Fruit fly (Drosophila melanogaster) whole organism, prepupa: ENCODE data around the gene CG6769.

Experiments
- Blimp-1 ChIP-seq: fragments of 200-800 bp; sonication (Bioruptor generic); optimal IDR thresholded peaks from 3 replicates; lab custom pipeline; 2017; ENCODE audit warnings: missing biosample characterization, missing genetic modification characterization, mild to moderate bottlenecking, moderate library complexity, missing genetic modification reagents
- CG10631 ChIP-seq: fragments of 200-800 bp; sonication (Bioruptor generic); optimal IDR thresholded peaks from 2 replicates; lab custom pipeline; 2016; ENCODE audit warnings: missing biosample characterization, missing genetic modification characterization
- CG10669 ChIP-seq: fragments of 200-800 bp; sonication (Bioruptor generic); optimal IDR thresholded peaks from 3 replicates; lab custom pipeline; 2018; ENCODE audit warnings: missing biosample characterization, mild to moderate bottlenecking, missing genetic modification characterization, moderate library complexity
- CG11294 ChIP-seq: fragments of 200-800 bp; sonication (Bioruptor generic); IDR thresholded peaks from 2 replicates; pipeline ENCODE4 v1.3.6; 2022; ENCODE audit warnings: missing biosample characterization, missing genetic modification characterization
- CG11762 ChIP-seq: fragments of 200-800 bp; sonication (Bioruptor generic); optimal IDR thresholded peaks from 3 replicates; lab custom pipeline; 2016; ENCODE audit warnings: missing biosample characterization, missing genetic modification characterization; ENCODE audit not compliant: insufficient read depth
- CG11902 ChIP-seq: fragments of 200-800 bp; sonication (Bioruptor generic); optimal IDR thresholded peaks from 3 replicates; lab custom pipeline; 2016; ENCODE audit warnings: missing biosample characterization, missing genetic modification characterization
- CG15336 ChIP-seq: fragments of 200-800 bp; sonication (Bioruptor generic); IDR thresholded peaks from 2 replicates; pipeline ENCODE4 v1.3.6; 2022; ENCODE audit warnings: missing biosample characterization, missing genetic modification characterization
- CG16779 ChIP-seq: fragments of 200-800 bp; sonication (Bioruptor generic); optimal IDR thresholded peaks from 3 replicates; lab custom pipeline; 2017; ENCODE audit warnings: missing biosample characterization, mild to moderate bottlenecking, missing genetic modification characterization
- CG3032 ChIP-seq: fragments of 200-800 bp; optimal IDR thresholded peaks from 2 replicates; lab custom pipeline; 2019; ENCODE audit warnings: missing biosample characterization, mild to moderate bottlenecking, missing genetic modification characterization, moderate library complexity
- CG31627 ChIP-seq: fragments of 200-800 bp; sonication (Bioruptor generic); optimal IDR thresholded peaks from 3 replicates; lab custom pipeline; 2016; ENCODE audit warnings: missing biosample characterization, missing genetic modification characterization
- CG32006 ChIP-seq: fragments of 200-800 bp; sonication (Bioruptor generic); optimal IDR thresholded peaks from 3 replicates; lab custom pipeline; 2017; ENCODE audit warnings: missing biosample characterization, mild to moderate bottlenecking, missing genetic modification characterization
- CG34406 ChIP-seq: fragments of 200-800 bp; sonication (Bioruptor generic); optimal IDR thresholded peaks from 3 replicates; lab custom pipeline; 2016; ENCODE audit warnings: missing biosample characterization, missing genetic modification characterization
- CG3919 ChIP-seq: fragments of 200-800 bp; sonication (Bioruptor generic); optimal IDR thresholded peaks from 3 replicates; lab custom pipeline; 2016; ENCODE audit warnings: missing biosample characterization, missing genetic modification characterization
- CG6163 ChIP-seq: fragments of 200-800 bp; sonication (Bioruptor generic); IDR thresholded peaks from 3 replicates; pipeline ENCODE4 v1.3.6; 2022; ENCODE audit warnings: missing biosample characterization, missing genetic modification characterization
- CG6276 ChIP-seq: fragments of 200-800 bp; sonication (Bioruptor generic); optimal IDR thresholded peaks from 2 replicates; lab custom pipeline; 2017; ENCODE audit warnings: missing biosample characterization, mild to moderate bottlenecking, missing genetic modification characterization
- CG6792 ChIP-seq: fragments of 200-800 bp; sonication (Bioruptor generic); optimal IDR thresholded peaks from 3 replicates; lab custom pipeline; 2016; ENCODE audit warnings: missing biosample characterization, missing genetic modification characterization
- CG6808 ChIP-seq: fragments of 200-800 bp; sonication (Bioruptor generic); optimal IDR thresholded peaks from 3 replicates; lab custom pipeline; 2017; ENCODE audit warnings: missing biosample characterization, missing genetic modification characterization, mild to moderate bottlenecking, moderate library complexity, missing genetic modification reagents
- CG7368 ChIP-seq: fragments of 200-800 bp; sonication (Bioruptor generic); optimal IDR thresholded peaks from 3 replicates; lab custom pipeline; 2016; ENCODE audit warnings: missing biosample characterization, missing genetic modification characterization
- CG8119 ChIP-seq: fragments of 200-800 bp; sonication (Bioruptor generic); IDR thresholded peaks from 3 replicates; pipeline ENCODE4 v1.3.6; 2022; ENCODE audit warnings: missing biosample characterization, missing genetic modification characterization
- CG8319 ChIP-seq: fragments of 200-800 bp; sonication (Bioruptor generic); optimal IDR thresholded peaks from 3 replicates; lab custom pipeline; 2016; ENCODE audit warnings: missing biosample characterization, missing genetic modification characterization
- CG8632 ChIP-seq: fragments of 200-800 bp; sonication (Bioruptor generic); optimal IDR thresholded peaks from 3 replicates; lab custom pipeline; 2016; ENCODE audit warnings: missing biosample characterization, missing genetic modification characterization
- CG9139 ChIP-seq: fragments of 200-800 bp; sonication (Bioruptor generic); optimal IDR thresholded peaks from 3 replicates; lab custom pipeline; 2017; ENCODE audit warnings: missing biosample characterization, mild to moderate bottlenecking, missing genetic modification characterization
- Eip75B ChIP-seq: fragments of 200-800 bp; sonication (Bioruptor generic); optimal IDR thresholded peaks from 3 replicates; lab custom pipeline; 2016; ENCODE audit warnings: missing biosample characterization, missing genetic modification characterization
- Eip78C ChIP-seq: fragments of 200-800 bp; sonication (Bioruptor generic); peaks from one replicate; lab custom pipeline; 2016; ENCODE audit warnings: missing biosample characterization, missing genetic modification characterization
- Eip93F ChIP-seq: fragments of 200-800 bp; sonication (Bioruptor generic); optimal IDR thresholded peaks from 2 replicates; lab custom pipeline; 2016; ENCODE audit warnings: missing biosample characterization, mild to moderate bottlenecking, missing genetic modification characterization
- Gug ChIP-seq: fragments of 200-800 bp; sonication (Bioruptor generic); IDR thresholded peaks from 2 replicates; pipeline ENCODE4 v1.3.6; 2022; ENCODE audit warnings: missing biosample characterization, missing genetic modification characterization
- Hr38 ChIP-seq: sonication (Bioruptor generic); optimal IDR thresholded peaks from 2 replicates; lab custom pipeline; 2016; ENCODE audit warnings: missing biosample characterization, missing genetic modification characterization
- Hr39 ChIP-seq: fragments of 200-800 bp; sonication (Bioruptor generic); optimal IDR thresholded peaks from 2 replicates; lab custom pipeline; 2016; ENCODE audit warnings: missing biosample characterization, missing genetic modification characterization
- Hr4 ChIP-seq: fragments of 200-800 bp; sonication (Bioruptor generic); optimal IDR thresholded peaks from 3 replicates; lab custom pipeline; 2016; ENCODE audit warnings: missing biosample characterization, missing genetic modification characterization
- Lpt ChIP-seq: fragments of 200-800 bp; sonication (Bioruptor generic); optimal IDR thresholded peaks from 3 replicates; lab custom pipeline; 2016; ENCODE audit warnings: missing biosample characterization, missing genetic modification characterization
- Met ChIP-seq: fragments of 200-800 bp; sonication (Bioruptor generic); optimal IDR thresholded peaks from 3 replicates; lab custom pipeline; 2016; ENCODE audit warnings: missing biosample characterization, missing genetic modification characterization
- OdsH ChIP-seq: fragments of 200-800 bp; sonication (Bioruptor generic); optimal IDR thresholded peaks from 3 replicates; lab custom pipeline; 2016; ENCODE audit warnings: missing biosample characterization, missing genetic modification characterization
- Smox ChIP-seq: fragments of 200-800 bp; sonication (Bioruptor generic); optimal IDR thresholded peaks from 3 replicates; lab custom pipeline; 2016; ENCODE audit warnings: missing biosample characterization, missing genetic modification characterization
- Sox102F ChIP-seq: fragments of 200-800 bp; sonication (Bioruptor generic); optimal IDR thresholded peaks from 2 replicates; lab custom pipeline; 2016; ENCODE audit warnings: missing biosample characterization, mild to moderate bottlenecking, missing genetic modification characterization
- Sox14 ChIP-seq: fragments of 200-800 bp; sonication (Bioruptor generic); optimal IDR thresholded peaks from 3 replicates; lab custom pipeline; 2016; ENCODE audit warnings: missing biosample characterization, missing genetic modification characterization
- Sox15 ChIP-seq: fragments of 200-800 bp; sonication (Bioruptor generic); optimal IDR thresholded peaks from 3 replicates; lab custom pipeline; 2016; ENCODE audit warnings: missing biosample characterization, missing genetic modification characterization
- acj6 ChIP-seq: fragments of 200-800 bp; sonication (Bioruptor generic); optimal IDR thresholded peaks from 3 replicates; lab custom pipeline; 2016; ENCODE audit warnings: missing biosample characterization, missing genetic modification characterization
- dac ChIP-seq: fragments of 200-800 bp; sonication (Bioruptor generic); optimal IDR thresholded peaks from 2 replicates; lab custom pipeline; 2017; ENCODE audit warnings: missing biosample characterization, mild to moderate bottlenecking, missing genetic modification characterization
- dsx ChIP-seq: fragments of 200-800 bp; optimal IDR thresholded peaks from 3 replicates; lab custom pipeline; 2019; ENCODE audit warnings: missing biosample characterization, mild to moderate bottlenecking, missing genetic modification characterization, moderate library complexity; ENCODE audit not compliant: poor library complexity, severe bottlenecking
- eg ChIP-seq: fragments of 200-800 bp; sonication (Bioruptor generic); IDR thresholded peaks from 3 replicates; pipeline ENCODE4 v1.3.6; 2022; ENCODE audit warnings: missing biosample characterization, missing genetic modification characterization
- esn ChIP-seq: fragments of 200-800 bp; sonication (Bioruptor generic); optimal IDR thresholded peaks from 2 replicates; lab custom pipeline; 2016; ENCODE audit warnings: missing biosample characterization, mild to moderate bottlenecking, missing genetic modification characterization, moderate library complexity
- fd59A ChIP-seq: fragments of 200-800 bp; sonication (Bioruptor generic); optimal IDR thresholded peaks from 2 replicates; lab custom pipeline; 2017; ENCODE audit warnings: missing biosample characterization, mild to moderate bottlenecking, missing genetic modification characterization, missing genetic modification reagents
- fd85E ChIP-seq: fragments of 200-800 bp; sonication (Bioruptor generic); optimal IDR thresholded peaks from 3 replicates; lab custom pipeline; 2016; ENCODE audit warnings: missing biosample characterization, missing genetic modification characterization
- fkh ChIP-seq: fragments of 200-800 bp; sonication (Bioruptor generic); optimal IDR thresholded peaks from 3 replicates; lab custom pipeline; 2017; ENCODE audit warnings: missing biosample characterization, mild to moderate bottlenecking, missing genetic modification characterization, moderate library complexity
- net ChIP-seq: fragments of 200-800 bp; sonication (Bioruptor generic); optimal IDR thresholded peaks from 3 replicates; lab custom pipeline; 2016; ENCODE audit warnings: missing biosample characterization, missing genetic modification characterization
- pdm3 ChIP-seq: fragments of 200-800 bp; sonication (Bioruptor generic); optimal IDR thresholded peaks from 3 replicates; lab custom pipeline; 2016; ENCODE audit warnings: missing biosample characterization, missing genetic modification characterization
- svp ChIP-seq: fragments of 200-800 bp; sonication (Bioruptor generic); peaks from one replicate; lab custom pipeline; 2016; ENCODE audit warnings: missing biosample characterization, missing genetic modification characterization

The CG6769 gene

dm6 chrX:17875014-17875589 is 14.3 kb downstream of the CG6769 start (continued):
- no peak for TF ChIP-seq Hr38 (GFP tag; lab: Kevin White, UChicago)
- no peak for TF ChIP-seq Blimp-1 (GFP tag; lab: Kevin White, UChicago)
- peak; percentile 44 for TF ChIP-seq CG6808 (GFP tag; lab: Kevin White, UChicago)
- peak; percentile 62 for TF ChIP-seq Hr4 (GFP tag; lab: Kevin White, UChicago)
- TF ChIP-seq dsx (GFP tag; lab: Kevin White, UChicago), result peak; percentile 47
- peak; percentile 58 for TF ChIP-seq CG3919 (GFP tag; lab: Kevin White, UChicago)
- peak; percentile 17 for TF ChIP-seq CG9139
- peak; percentile 55 for TF ChIP-seq Sox102F (GFP tag; lab: Kevin White, UChicago)
- TF ChIP-seq CG34406 (GFP tag; lab: Kevin White, UChicago), result peak; percentile 4
- TF ChIP-seq net, result peak; percentile 28
- no peak for TF ChIP-seq fd85E (GFP tag; lab: Kevin White, UChicago)
- peak; percentile 66 for TF ChIP-seq Hr39 (GFP tag; lab: Kevin White, UChicago)
- TF ChIP-seq acj6 (GFP tag; lab: Kevin White, UChicago), result peak; percentile 27
- TF ChIP-seq OdsH (GFP tag; lab: Kevin White, UChicago), result peak; percentile 43
- TF ChIP-seq CG6792 (GFP tag; lab: Kevin White, UChicago), result peak; percentile 46
- no peak for TF ChIP-seq dac
- TF ChIP-seq CG10631 (GFP tag; lab: Kevin White, UChicago), result peak; percentile 31
- TF ChIP-seq fd59A (GFP tag; lab: Kevin White, UChicago), result no peak
- no peak for TF ChIP-seq CG10669 (GFP tag; lab: Kevin White, UChicago)
- TF ChIP-seq CG16779 (tag; lab: Kevin White, UChicago), result peak; percentile 20
- TF ChIP-seq svp (GFP tag; lab: Kevin White, UChicago), result peak; percentile 86
- TF ChIP-seq Smox (GFP tag; lab: Kevin White, UChicago), result peak; percentile 15
- TF ChIP-seq Sox14, result peak; percentile 3
- peak; percentile 27 for TF ChIP-seq CG6276
- peak; percentile 86 for TF ChIP-seq Eip78C (GFP tag; lab: Kevin White, UChicago)
- TF ChIP-seq CG32006 (GFP tag; lab: Kevin White, UChicago), result peak; percentile 32
- TF ChIP-seq CG8119 (GFP tag; lab: Robert Waterston, UW), result no peak
- TF ChIP-seq CG11902, result peak; percentile 20
- peak; percentile 47 for TF ChIP-seq CG7368 (GFP tag; lab: Kevin White, UChicago)
- no peak for TF ChIP-seq Gug (GFP tag; lab: Robert Waterston, UW)
- TF ChIP-seq CG8632, result peak; percentile 1
- TF ChIP-seq fkh, result no peak
- no peak for TF ChIP-seq CG8319 (GFP tag; lab: Kevin White, UChicago)
- TF ChIP-seq CG15336 (GFP tag; lab: Robert Waterston, UW), result 0 out of 2 replicates have a peak, but pooled peaks have one; percentile 19
- peak; percentile 46; the same call in 2 of the 3 replicates for TF ChIP-seq CG6163 (GFP tag; lab: Robert Waterston, UW)
- no peak for TF ChIP-seq CG3032 (tag; lab: Kevin White, UChicago)
- TF ChIP-seq CG11762 (GFP tag; lab: Kevin White, UChicago), result peak; percentile 6

dm6 chrX:17875695-17876094 is 14.9 kb downstream of the CG6769 start:
- TF ChIP-seq CG11294 (GFP tag; lab: Robert Waterston, UW), result no peak
- TF ChIP-seq Gug (GFP tag; lab: Robert Waterston, UW), result no peak
- peak; percentile 15 for TF ChIP-seq Sox14
- TF ChIP-seq dsx (GFP tag; lab: Kevin White, UChicago), result no peak
- no peak for TF ChIP-seq esn (GFP tag; lab: Kevin White, UChicago)
- no peak for TF ChIP-seq Hr4 (GFP tag; lab: Kevin White, UChicago)
- TF ChIP-seq CG31627 (GFP tag; lab: Kevin White, UChicago), result no peak
- peak; percentile 41 for TF ChIP-seq Eip78C (GFP tag; lab: Kevin White, UChicago)
- TF ChIP-seq Lpt, result no peak
- TF ChIP-seq Eip75B, result no peak
- peak; percentile 33 for TF ChIP-seq Smox (GFP tag; lab: Kevin White, UChicago)
- TF ChIP-seq Met (GFP tag; lab: Kevin White, UChicago), result peak; percentile 32
- TF ChIP-seq CG16779 (tag; lab: Kevin White, UChicago), result no peak
- TF ChIP-seq svp (GFP tag; lab: Kevin White, UChicago), result peak; percentile 58
- peak; percentile 64 for TF ChIP-seq Eip93F (GFP tag; lab: Kevin White, UChicago)
- no peak for TF ChIP-seq Sox15 (GFP tag; lab: Kevin White, UChicago)
- no peak for TF ChIP-seq pdm3
- no peak for TF ChIP-seq CG3919 (GFP tag; lab: Kevin White, UChicago)
- no peak for TF ChIP-seq CG10669 (GFP tag; lab: Kevin White, UChicago)
- no peak for TF ChIP-seq CG34406 (GFP tag; lab: Kevin White, UChicago)
- no peak for TF ChIP-seq fkh
- no peak for TF ChIP-seq CG9139
- TF ChIP-seq eg, result no peak
- TF ChIP-seq Sox102F (GFP tag; lab: Kevin White, UChicago), result no peak
- no peak for TF ChIP-seq OdsH (GFP tag; lab: Kevin White, UChicago)
- TF ChIP-seq Hr39 (GFP tag; lab: Kevin White, UChicago), result no peak
- TF ChIP-seq CG32006 (GFP tag; lab: Kevin White, UChicago), result no peak
- TF ChIP-seq CG8119 (GFP tag; lab: Robert Waterston, UW), result no peak
